Worm (Caenorhabditis elegans) whole organism, early embryonic: Measurements from ENCODE around the gene nep-26.

ENCODE experiments used
- B0310.2 ChIP-seq: sonication (generic microtip); optimal IDR thresholded peaks from 2 replicates; lab custom pipeline; 2016; ENCODE audit warnings: mild to moderate bottlenecking, missing genetic modification characterization, missing compliant biosample characterization
- F13C5.2 ChIP-seq: sonication (generic microtip); optimal IDR thresholded peaks from 2 replicates; lab custom pipeline; 2017; ENCODE audit warnings: mild to moderate bottlenecking, missing genetic modification characterization, inconsistent platforms, missing compliant biosample characterization
- aly-1 ChIP-seq: sonication (generic microtip); optimal IDR thresholded peaks from 2 replicates; lab custom pipeline; 2016; ENCODE audit warnings: missing genetic modification characterization, missing compliant biosample characterization
- ama-1 ChIP-seq: fragments of 150-350 bp; optimal IDR thresholded peaks from 2 replicates; lab custom pipeline; 2014
- ceh-13 ChIP-seq: fragments of 200-800 bp; sonication (Bioruptor generic); optimal IDR thresholded peaks from 2 replicates; lab custom pipeline; 2018; ENCODE audit warnings: mild to moderate bottlenecking, missing genetic modification characterization, missing compliant biosample characterization
- ceh-36 ChIP-seq: sonication (generic microtip); optimal IDR thresholded peaks from 2 replicates; lab custom pipeline; 2016; ENCODE audit warnings: missing genetic modification characterization, inconsistent platforms, missing compliant biosample characterization
- ets-7 ChIP-seq: sonication (generic microtip); optimal IDR thresholded peaks from 2 replicates; lab custom pipeline; 2016; ENCODE audit warnings: missing genotype, missing genetic modification characterization, missing compliant biosample characterization
- flt-1 ChIP-seq: fragments of 200-800 bp; sonication (Bioruptor generic); IDR thresholded peaks from 2 replicates; pipeline ENCODE4 v1.3.6; 2022; ENCODE audit warnings: missing genetic modification characterization, missing compliant biosample characterization
- hmbx-1 ChIP-seq: sonication (generic microtip); optimal IDR thresholded peaks from 2 replicates; lab custom pipeline; 2016; ENCODE audit warnings: mild to moderate bottlenecking, missing genetic modification characterization, missing compliant biosample characterization
- hmg-4 ChIP-seq: fragments of 200-800 bp; sonication (Bioruptor generic); optimal IDR thresholded peaks from 2 replicates; lab custom pipeline; 2018; ENCODE audit warnings: mild to moderate bottlenecking, missing genetic modification characterization, missing compliant biosample characterization
- hnd-1 ChIP-seq: sonication (generic microtip); optimal IDR thresholded peaks from 2 replicates; lab custom pipeline; 2016; ENCODE audit warnings: missing genetic modification characterization, missing compliant biosample characterization
- pes-1 ChIP-seq: fragments of 200-800 bp; sonication (Bioruptor generic); IDR thresholded peaks from 2 replicates; pipeline ENCODE4 v1.3.6; 2022; ENCODE audit warnings: missing genetic modification reagents, missing genetic modification characterization, missing compliant biosample characterization
- scrt-1 ChIP-seq: fragments of 200-800 bp; sonication (Bioruptor generic); IDR thresholded peaks from 2 replicates; pipeline ENCODE4 v1.3.6; 2022; ENCODE audit warnings: missing genetic modification characterization, missing compliant biosample characterization
- sea-1 ChIP-seq: fragments of 200-800 bp; sonication (Bioruptor generic); conservative IDR thresholded peaks from 2 replicates; pipeline ENCODE4 v1.3.6; 2022; ENCODE audit warnings: missing genetic modification characterization, missing compliant biosample characterization
- tbx-11 ChIP-seq: fragments of 200-800 bp; sonication (Bioruptor generic); IDR thresholded peaks from 2 replicates; pipeline ENCODE4 v1.3.6; 2022; ENCODE audit warnings: missing genetic modification characterization, missing compliant biosample characterization
- tbx-37 ChIP-seq: fragments of 200-800 bp; sonication (Bioruptor generic); conservative IDR thresholded peaks from 2 replicates; pipeline ENCODE4 v1.3.6; 2022; ENCODE audit warnings: missing genetic modification reagents, missing genetic modification characterization, missing compliant biosample characterization
- tra-4 ChIP-seq: sonication (generic microtip); optimal IDR thresholded peaks from 2 replicates; lab custom pipeline; 2017; ENCODE audit warnings: missing genetic modification characterization, missing compliant biosample characterization

Gene nep-26

ce11 chrII:10283145-10283544 lies 16.8 kb downstream of the nep-26 start:
- TF ChIP-seq ets-7 (tag; lab: Kevin White, UChicago) (no peak), ceh-13 (GFP tag; lab: Kevin White, UChicago) (no peak), ceh-36 (tag; lab: Kevin White, UChicago) (no peak), flt-1 (GFP tag; lab: Robert Waterston, UW) (no peak), scrt-1 (no peak), tbx-37 (GFP tag; lab: Robert Waterston, UW) (no peak), hmbx-1 (tag; lab: Kevin White, UChicago) (no peak), tbx-11 (GFP tag; lab: Robert Waterston, UW) (no peak), F13C5.2 (tag; lab: Kevin White, UChicago) (no peak), tra-4 (no peak), hmg-4 (no peak), hnd-1 (no peak), ama-1 (lab: Kevin White, UChicago) (no peak), aly-1 (tag; lab: Kevin White, UChicago) (no peak), B0310.2 (no peak), pes-1 (GFP tag; lab: Robert Waterston, UW) (no peak), sea-1 (GFP tag; lab: Robert Waterston, UW) (no peak)

- TF ChIP-seq ama-1 (lab: Kevin White, UChicago) (no peak), tra-4 (no peak), F13C5.2 (tag; lab: Kevin White, UChicago) (no peak), hmbx-1 (tag; lab: Kevin White, UChicago) (no peak), pes-1 (GFP tag; lab: Robert Waterston, UW) (no peak), sea-1 (GFP tag; lab: Robert Waterston, UW) (no peak), ceh-13 (GFP tag; lab: Kevin White, UChicago) (no peak), flt-1 (GFP tag; lab: Robert Waterston, UW) (no peak), B0310.2 (no peak)
These were observed 18.3 kb downstream of the nep-26 start for ce11 chrII:10281674-10282073.

DNA sequence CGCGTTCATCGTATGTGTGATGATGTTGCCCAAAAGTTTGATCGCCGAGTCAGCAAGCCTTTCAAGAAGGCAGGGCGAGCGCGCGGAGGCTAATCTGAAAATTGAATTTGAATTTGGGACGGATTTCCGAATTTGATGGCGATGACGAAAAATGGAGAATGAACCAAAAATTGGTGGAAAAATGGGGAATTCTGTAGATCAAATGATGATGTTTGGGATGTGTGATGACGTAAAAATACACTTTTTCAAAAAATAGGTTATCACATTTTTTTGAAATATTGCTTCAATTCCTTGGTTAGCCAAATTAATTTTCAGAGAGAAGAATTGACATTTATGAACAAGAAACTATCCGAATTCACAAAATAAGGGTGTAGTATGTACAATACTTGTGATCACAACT lies 20.4 kb downstream of the nep-26 start, which contains the start of gene ZK971.1:
Gene ZK971.1, minus strand, starts transcription at position 101 of the 400 bp plus-strand sequence.
- no peak for TF ChIP-seq hmg-4
- TF ChIP-seq tbx-11 (GFP tag; lab: Robert Waterston, UW) = no peak
- TF ChIP-seq B0310.2 = no peak
- no peak for TF ChIP-seq aly-1 (tag; lab: Kevin White, UChicago)
- TF ChIP-seq ceh-36 (tag; lab: Kevin White, UChicago) = no peak
- TF ChIP-seq tbx-37 (GFP tag; lab: Robert Waterston, UW) = no peak
- no peak for TF ChIP-seq ama-1 (lab: Kevin White, UChicago)
- TF ChIP-seq sea-1 (GFP tag; lab: Robert Waterston, UW) = no peak
- no peak for TF ChIP-seq hnd-1
- no peak for TF ChIP-seq scrt-1
- TF ChIP-seq tra-4 = no peak
- TF ChIP-seq flt-1 (GFP tag; lab: Robert Waterston, UW) = no peak
- TF ChIP-seq hmbx-1 (tag; lab: Kevin White, UChicago) = no peak
- TF ChIP-seq ceh-13 (GFP tag; lab: Kevin White, UChicago) = no peak
- TF ChIP-seq F13C5.2 (tag; lab: Kevin White, UChicago) = no peak
- TF ChIP-seq ets-7 (tag; lab: Kevin White, UChicago) = no peak

DNA sequence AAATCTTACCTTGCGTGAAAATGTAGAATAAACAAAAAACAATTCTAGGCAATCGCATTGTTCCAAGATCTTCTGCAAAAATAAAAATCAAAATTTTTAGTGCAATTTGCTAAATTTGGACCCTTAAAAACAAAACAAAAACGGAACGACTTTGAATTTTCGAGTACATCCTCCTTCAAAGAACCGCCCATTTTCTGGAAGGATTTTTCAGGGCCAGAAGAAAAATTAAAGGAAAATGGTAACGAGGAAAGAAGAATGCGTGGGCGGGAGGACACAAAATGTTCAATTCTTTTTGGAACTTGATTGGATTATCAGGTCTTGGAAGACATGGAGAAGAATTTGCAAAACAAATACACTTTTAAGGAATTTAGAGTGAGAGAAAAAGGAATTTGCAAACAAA lies 28.8 kb downstream of the nep-26 start, which contains the start of gene F54B3.4:
Gene F54B3.4, minus strand, starts transcription at position 101 of the 400 bp plus-strand sequence.
- no peak for TF ChIP-seq flt-1 (GFP tag; lab: Robert Waterston, UW)
- TF ChIP-seq tbx-11 (GFP tag; lab: Robert Waterston, UW) = no peak
- no peak for TF ChIP-seq B0310.2
- no peak for TF ChIP-seq ceh-36 (tag; lab: Kevin White, UChicago)
- no peak for TF ChIP-seq aly-1 (tag; lab: Kevin White, UChicago)
- no peak for TF ChIP-seq ama-1 (lab: Kevin White, UChicago)
- no peak for TF ChIP-seq hmbx-1 (tag; lab: Kevin White, UChicago)
- TF ChIP-seq hmg-4 = no peak
- TF ChIP-seq hnd-1 = no peak
- TF ChIP-seq pes-1 (GFP tag; lab: Robert Waterston, UW) = no peak
- TF ChIP-seq F13C5.2 (tag; lab: Kevin White, UChicago) = no peak
- TF ChIP-seq ets-7 (tag; lab: Kevin White, UChicago) = no peak
- no peak for TF ChIP-seq tra-4
- no peak for TF ChIP-seq tbx-37 (GFP tag; lab: Robert Waterston, UW)
- TF ChIP-seq sea-1 (GFP tag; lab: Robert Waterston, UW) = no peak
- no peak for TF ChIP-seq ceh-13 (GFP tag; lab: Kevin White, UChicago)
- no peak for TF ChIP-seq scrt-1

- no peak for TF ChIP-seq tbx-11 (GFP tag; lab: Robert Waterston, UW)
- no peak for TF ChIP-seq scrt-1
- no peak for TF ChIP-seq aly-1 (tag; lab: Kevin White, UChicago)
- no peak for TF ChIP-seq sea-1 (GFP tag; lab: Robert Waterston, UW)
- TF ChIP-seq hmbx-1 (tag; lab: Kevin White, UChicago) = no peak
- no peak for TF ChIP-seq pes-1 (GFP tag; lab: Robert Waterston, UW)
- TF ChIP-seq flt-1 (GFP tag; lab: Robert Waterston, UW) = no peak
- TF ChIP-seq hnd-1 = no peak
- no peak for TF ChIP-seq ceh-13 (GFP tag; lab: Kevin White, UChicago)
- no peak for TF ChIP-seq ets-7 (tag; lab: Kevin White, UChicago)
These were observed 29.9 kb downstream of the nep-26 start, which contains the start of gene F54B3.2 for ce11 chrII:10270052-10270451. Gene F54B3.2, minus strand, starts transcription at chrII:10270152.

DNA sequence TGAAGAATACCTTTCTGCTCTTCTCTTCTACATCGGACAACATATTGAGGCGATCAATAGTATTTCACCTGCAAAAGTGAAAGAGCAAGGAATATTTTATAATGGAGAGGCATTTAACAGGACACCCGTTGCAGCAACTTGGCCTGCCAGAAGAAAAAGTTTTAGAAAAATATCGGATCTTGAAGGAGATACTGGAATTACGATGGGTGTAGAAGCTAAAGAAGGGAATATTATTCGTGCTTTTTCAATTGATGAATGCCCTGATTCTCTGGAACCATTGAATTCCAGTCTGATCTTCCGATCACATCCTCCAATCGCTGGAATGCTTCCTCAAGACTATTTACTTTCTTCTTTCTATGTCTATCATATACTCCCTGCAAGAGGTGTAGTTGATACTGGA lies 38.7 kb downstream of the nep-26 start:
- no peak for TF ChIP-seq pes-1 (GFP tag; lab: Robert Waterston, UW)
- TF ChIP-seq hnd-1 = no peak
- TF ChIP-seq B0310.2 = no peak
- no peak for TF ChIP-seq hmg-4
- no peak for TF ChIP-seq F13C5.2 (tag; lab: Kevin White, UChicago)
- TF ChIP-seq scrt-1 = no peak
- no peak for TF ChIP-seq tbx-11 (GFP tag; lab: Robert Waterston, UW)
- TF ChIP-seq tra-4 = no peak
- TF ChIP-seq tbx-37 (GFP tag; lab: Robert Waterston, UW) = no peak
- TF ChIP-seq hmbx-1 (tag; lab: Kevin White, UChicago) = no peak

DNA sequence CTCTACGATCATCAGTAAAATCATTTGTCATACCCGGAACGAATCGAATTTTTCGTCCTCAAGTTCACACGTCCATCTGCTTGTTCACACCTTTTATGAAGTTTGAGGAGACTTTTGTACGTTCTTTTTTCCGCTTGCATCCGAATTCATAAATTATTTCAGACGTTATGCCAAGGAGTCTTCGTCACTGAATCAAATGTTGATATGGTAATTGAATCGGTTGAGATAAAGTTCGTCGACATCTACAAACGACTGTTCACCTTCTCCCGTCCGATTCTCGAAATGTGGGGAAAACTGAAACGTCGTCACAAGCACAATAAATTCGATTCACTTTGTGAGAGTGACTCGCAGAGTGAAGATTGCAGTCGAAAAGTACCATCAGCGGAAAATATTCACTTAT lies 47.9 kb downstream of the nep-26 start:
- TF ChIP-seq hmbx-1 (tag; lab: Kevin White, UChicago) (no peak), tra-4 (no peak), tbx-37 (GFP tag; lab: Robert Waterston, UW) (no peak), ceh-36 (tag; lab: Kevin White, UChicago) (no peak), flt-1 (GFP tag; lab: Robert Waterston, UW) (no peak), B0310.2 (no peak), ets-7 (tag; lab: Kevin White, UChicago) (no peak), aly-1 (tag; lab: Kevin White, UChicago) (no peak), sea-1 (GFP tag; lab: Robert Waterston, UW) (no peak), hmg-4 (no peak), hnd-1 (no peak), F13C5.2 (tag; lab: Kevin White, UChicago) (no peak), ceh-13 (GFP tag; lab: Kevin White, UChicago) (no peak), pes-1 (GFP tag; lab: Robert Waterston, UW) (no peak), tbx-11 (GFP tag; lab: Robert Waterston, UW) (no peak), scrt-1 (no peak)
